Worm (Caenorhabditis elegans): ENCODE data around the gene mix-1.

DNA sequence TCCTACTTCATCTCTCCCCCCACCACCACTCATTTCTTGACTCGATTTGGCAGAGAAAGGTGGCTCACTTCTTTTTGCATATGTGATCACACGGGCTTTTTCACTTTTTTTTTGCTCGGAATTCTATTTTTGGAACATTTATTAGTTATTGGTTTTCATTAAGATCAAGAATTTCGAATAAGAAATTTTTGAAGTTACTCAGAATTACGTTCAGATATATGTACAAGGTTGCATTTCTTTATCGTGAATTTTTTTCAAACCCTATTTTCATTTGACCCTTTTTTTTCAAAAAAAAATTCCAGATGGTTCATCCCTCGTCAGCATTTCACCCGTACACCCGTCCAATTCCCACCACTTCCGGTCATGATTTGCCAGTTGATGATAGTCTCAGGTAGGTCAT lies 18.6 kb upstream of the mix-1 start, which contains the start of gene ceh-62:
- TF ChIP-seq aly-2 (tag; optimal IDR thresholded peaks at IDR 0.05) (no peak), nhr-76 (tag; optimal IDR thresholded peaks at IDR 0.05) (no peak), rnt-1 (tag; optimal IDR thresholded peaks at IDR 0.05) (no peak), nhr-12 (tag; optimal IDR thresholded peaks at IDR 0.05) (no peak), lin-35 (GFP tag; optimal IDR thresholded peaks at IDR 0.05) (no peak), sox-4 (tag; optimal IDR thresholded peaks at IDR 0.05) (no peak), nhr-71 (tag; optimal IDR thresholded peaks at IDR 0.05) (no peak)
